Worm (Caenorhabditis elegans): ENCODE data around the gene Y54G2A.76.

- TF ChIP-seq aly-2 (tag; optimal IDR thresholded peaks at IDR 0.05): no peak
- TF ChIP-seq ZK546.5 (tag; optimal IDR thresholded peaks at IDR 0.05): no peak
- TF ChIP-seq unc-62 (GFP tag; optimal IDR thresholded peaks at IDR 0.05 in 1 of 2): peak in 1 of 2 experiments; percentile 24
- TF ChIP-seq unc-62 (tag; optimal IDR thresholded peaks at IDR 0.05): no peak
These were observed 44.0 kb upstream of the Y54G2A.76 start for ce11 chrIV:2765048-2765708.

All from whole organism, L4 larva.